Worm (Caenorhabditis elegans) whole organism, young adult: ENCODE data around the gene C45B2.2.

Experiments
- B0261.1 ChIP-seq: sonication (generic microtip); optimal IDR thresholded peaks from 2 replicates; lab custom pipeline; 2016; ENCODE audit warnings: mild to moderate bottlenecking, missing genetic modification characterization, moderate library complexity, missing compliant biosample characterization
- B0336.3 ChIP-seq: fragments of 200-800 bp; sonication (Bioruptor generic); IDR thresholded peaks from 2 replicates; pipeline ENCODE4 v1.3.6; 2022; ENCODE audit warnings: missing genetic modification characterization, missing compliant biosample characterization
- F49E8.2 ChIP-seq: sonication (generic microtip); optimal IDR thresholded peaks from 3 replicates; lab custom pipeline; 2017; ENCODE audit warnings: missing genetic modification characterization, mild to moderate bottlenecking, missing compliant biosample characterization, antibody characterized with exemption, moderate library complexity; ENCODE audit not compliant: insufficient read depth
- F55B11.4 ChIP-seq: sonication (generic microtip); optimal IDR thresholded peaks from 2 replicates; lab custom pipeline; 2016; ENCODE audit warnings: missing compliant biosample characterization, missing genetic modification characterization, borderline replicate concordance; ENCODE audit not compliant: insufficient read depth
- cebp-2 ChIP-seq: fragments of 200-800 bp; sonication (Bioruptor generic); IDR thresholded peaks from 2 replicates; pipeline ENCODE4 v1.3.6; 2022; ENCODE audit warnings: missing genetic modification characterization, missing compliant biosample characterization
- ceh-58 ChIP-seq: fragments of 200-800 bp; sonication (Bioruptor generic); IDR thresholded peaks from 2 replicates; pipeline ENCODE4 v1.3.6; 2022; ENCODE audit warnings: missing genetic modification characterization, missing compliant biosample characterization
- egl-18 ChIP-seq: fragments of 200-800 bp; sonication (Bioruptor generic); IDR thresholded peaks from 2 replicates; pipeline ENCODE4 v1.3.6; 2022; ENCODE audit warnings: missing genetic modification reagents, missing genetic modification characterization, missing compliant biosample characterization
- fkh-3 ChIP-seq: sonication (generic microtip); optimal IDR thresholded peaks from 2 replicates; lab custom pipeline; 2016; ENCODE audit warnings: mild to moderate bottlenecking, missing genetic modification characterization, missing compliant biosample characterization
- mcd-1 ChIP-seq: fragments of 200-800 bp; sonication (Bioruptor generic); IDR thresholded peaks from 2 replicates; pipeline ENCODE4 v1.3.6; 2022; ENCODE audit warnings: missing genetic modification reagents, missing genetic modification characterization, missing compliant biosample characterization
- nfyb-1 ChIP-seq: fragments of 200-800 bp; sonication (Bioruptor generic); IDR thresholded peaks from 2 replicates; pipeline ENCODE4 v1.3.6; 2022; ENCODE audit warnings: missing genetic modification reagents, missing genetic modification characterization, missing compliant biosample characterization
- pha-4 ChIP-seq: fragments of 150-350 bp; sonication (generic microtip); optimal IDR thresholded peaks from 2 replicates; lab custom pipeline; 2014; ENCODE audit warnings: missing biosample characterization, missing genetic modification reagents, missing genetic modification characterization
- snpc-1.3 ChIP-seq: sonication (generic microtip); optimal IDR thresholded peaks from 2 replicates; lab custom pipeline; 2017; ENCODE audit warnings: missing genetic modification characterization, mild to moderate bottlenecking, missing compliant biosample characterization, antibody characterized with exemption, moderate library complexity, missing genotype, missing genetic modification reagents; ENCODE audit not compliant: insufficient read depth
- tlf-1 ChIP-seq: fragments of 200-800 bp; sonication (Bioruptor generic); optimal IDR thresholded peaks from 2 replicates; lab custom pipeline; 2018; ENCODE audit warnings: mild to moderate bottlenecking, missing genetic modification characterization, missing compliant biosample characterization
- zfh-2 ChIP-seq: fragments of 200-800 bp; sonication (Bioruptor generic); conservative IDR thresholded peaks from 2 replicates; pipeline ENCODE4 v1.3.6; 2022; ENCODE audit warnings: missing genetic modification reagents, missing genetic modification characterization, missing compliant biosample characterization

- no peak for TF ChIP-seq egl-18 (GFP tag; lab: Robert Waterston, UW)
- TF ChIP-seq B0336.3, result no peak
- TF ChIP-seq F49E8.2 (tag; lab: Kevin White, UChicago), result no peak
- no peak for TF ChIP-seq mcd-1 (GFP tag; lab: Robert Waterston, UW)
- no peak for TF ChIP-seq fkh-3 (tag; lab: Kevin White, UChicago)
- no peak for TF ChIP-seq F55B11.4 (tag; lab: Kevin White, UChicago)
- TF ChIP-seq ceh-58 (GFP tag; lab: Robert Waterston, UW), result no peak
- TF ChIP-seq zfh-2 (GFP tag; lab: Robert Waterston, UW), result no peak
- no peak for TF ChIP-seq B0261.1 (tag; lab: Kevin White, UChicago)
- TF ChIP-seq nfyb-1 (GFP tag; lab: Robert Waterston, UW), result no peak
- TF ChIP-seq pha-4 (tag; lab: Kevin White, UChicago), result no peak
- TF ChIP-seq cebp-2 (GFP tag; lab: Robert Waterston, UW), result no peak
- TF ChIP-seq tlf-1 (GFP tag; lab: Kevin White, UChicago), result no peak
- TF ChIP-seq snpc-1.3 (tag; lab: Kevin White, UChicago), result no peak
Observed at ce11 chrX:6050078-6050477, 34.5 kb upstream of the C45B2.2 start.
